Worm (Caenorhabditis elegans) whole organism, mixed stage, embryonic: ENCODE measurements around the gene clec-34.

ENCODE experiments used
- elt-3 ChIP-seq: fragments of 150-350 bp; optimal IDR thresholded peaks from 2 replicates; lab custom pipeline; 2014; ENCODE audit warnings: missing biosample characterization, missing genetic modification characterization
- mep-1 ChIP-seq: fragments of 150-350 bp; optimal IDR thresholded peaks from 2 replicates; lab custom pipeline; 2017; ENCODE audit warnings: missing biosample characterization, missing genetic modification reagents, missing genetic modification characterization, inconsistent platforms
- nhr-12 ChIP-seq: fragments of 150-350 bp; optimal IDR thresholded peaks from 2 replicates; lab custom pipeline; 2014; ENCODE audit warnings: missing biosample characterization, missing genetic modification characterization
- nhr-76 ChIP-seq: sonication (generic microtip); optimal IDR thresholded peaks from 2 replicates; lab custom pipeline; 2017; ENCODE audit warnings: missing biosample characterization, missing genetic modification characterization
- pha-4 ChIP-seq: fragments of 150-350 bp; optimal IDR thresholded peaks from 2 replicates; lab custom pipeline; 2018; ENCODE audit warnings: missing biosample characterization, missing genetic modification reagents, missing genetic modification characterization
- unc-39 ChIP-seq: fragments of 150-350 bp; optimal IDR thresholded peaks from 2 replicates; lab custom pipeline; 2014; ENCODE audit warnings: missing biosample characterization, missing genetic modification characterization

DNA sequence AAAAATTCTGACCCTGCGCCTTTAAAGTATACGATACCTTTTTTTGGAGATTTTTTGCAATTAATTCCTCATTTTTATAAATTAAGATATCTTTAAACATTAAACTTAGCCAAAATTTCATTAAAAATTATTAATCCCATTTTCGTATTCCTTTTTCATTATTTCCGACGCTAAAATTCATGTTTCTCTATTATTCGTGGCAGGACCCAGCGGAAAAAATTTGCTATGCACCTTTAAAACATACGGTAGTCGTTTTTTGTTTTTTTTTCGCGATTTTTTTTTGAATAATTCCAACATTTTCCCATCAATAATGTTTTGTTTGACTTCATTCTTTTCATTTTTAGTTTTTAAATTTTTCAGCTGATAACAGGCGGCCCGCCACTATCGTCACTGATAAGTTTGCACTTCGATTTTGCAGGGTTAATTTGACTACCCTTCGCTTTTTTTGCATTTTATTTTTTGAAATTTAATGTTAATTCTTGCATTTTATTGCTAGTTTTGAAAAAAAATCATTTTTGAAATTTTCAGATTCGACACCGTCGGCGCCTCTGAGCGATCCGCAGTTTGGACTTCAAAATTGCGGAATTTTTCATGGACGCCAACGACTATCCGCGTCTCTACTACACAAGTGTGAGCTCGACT, 11.6 kb downstream of the clec-34 start, which contains the start of gene dkf-2:
- TF ChIP-seq nhr-12 (tag; lab: Kevin White, UChicago) = no peak
- TF ChIP-seq pha-4 (tag; lab: Kevin White, UChicago) = no peak
- TF ChIP-seq nhr-76 (tag; lab: Kevin White, UChicago) = no peak
- no peak for TF ChIP-seq unc-39 (tag; lab: Kevin White, UChicago)
- no peak for TF ChIP-seq elt-3 (tag; lab: Kevin White, UChicago)
- TF ChIP-seq mep-1 (tag; lab: Kevin White, UChicago) = no peak
